Worm (Caenorhabditis elegans): ENCODE measurements around the gene F18A1.1.
A peak's percentile ranks its signal among the peaks of the same experiment; 100 is the strongest.

ce11 chrII:7716112-7716511, 31.4 kb downstream of the F18A1.1 start:
- TF ChIP-seq ztf-11 (tag; optimal IDR thresholded peaks at IDR 0.05) (no peak), unc-39 (tag; optimal IDR thresholded peaks at IDR 0.05) (no peak), nhr-11 (tag; optimal IDR thresholded peaks at IDR 0.05) (no peak), nhr-12 (tag; optimal IDR thresholded peaks at IDR 0.05) (no peak), lsy-2 (tag; optimal IDR thresholded peaks at IDR 0.05) (peak in 1 of 2 experiments; percentile 15), gmeb-1 (tag; optimal IDR thresholded peaks at IDR 0.05) (no peak), alr-1 (tag; optimal IDR thresholded peaks at IDR 0.05) (no peak), R02D3.7 (tag; optimal IDR thresholded peaks at IDR 0.05) (no peak), ztf-4 (tag; optimal IDR thresholded peaks at IDR 0.05) (no peak), nhr-77 (tag; optimal IDR thresholded peaks at IDR 0.05) (no peak), fos-1 (tag; optimal IDR thresholded peaks at IDR 0.05) (no peak), aly-2 (tag; optimal IDR thresholded peaks at IDR 0.05) (no peak), egl-27 (tag; optimal IDR thresholded peaks at IDR 0.05) (no peak)
